Worm (Caenorhabditis elegans) whole organism, mixed stage, embryonic: ENCODE data around the gene sru-1.

Experiments used
- M03D4.4 ChIP-seq: sonication (generic microtip); optimal IDR thresholded peaks from 2 replicates; lab custom pipeline; 2017; ENCODE audit warnings: mild to moderate bottlenecking, missing genetic modification characterization, missing compliant biosample characterization
- bed-3 ChIP-seq: fragments of 200-800 bp; sonication (Bioruptor generic); optimal IDR thresholded peaks from 3 replicates; lab custom pipeline; 2018; ENCODE audit warnings: mild to moderate bottlenecking, missing genetic modification characterization, moderate library complexity, missing compliant biosample characterization
- blmp-1 ChIP-seq: fragments of 150-350 bp; optimal IDR thresholded peaks from 2 replicates; lab custom pipeline; 2014; ENCODE audit warnings: missing biosample characterization, missing genetic modification characterization
- ceh-39 ChIP-seq: fragments of 150-350 bp; optimal IDR thresholded peaks from 2 replicates; lab custom pipeline; 2014; ENCODE audit warnings: missing biosample characterization, missing genetic modification characterization
- ceh-43 ChIP-seq: fragments of 200-800 bp; sonication (Bioruptor generic); optimal IDR thresholded peaks from 2 replicates; lab custom pipeline; 2018; ENCODE audit warnings: mild to moderate bottlenecking, missing genetic modification characterization, moderate library complexity, missing compliant biosample characterization
- ceh-83 ChIP-seq: fragments of 200-800 bp; sonication (Bioruptor generic); optimal IDR thresholded peaks from 2 replicates; lab custom pipeline; 2018; ENCODE audit warnings: mild to moderate bottlenecking, missing genetic modification characterization, missing compliant biosample characterization
- ces-1 ChIP-seq: fragments of 150-350 bp; optimal IDR thresholded peaks from 2 replicates; lab custom pipeline; 2014; ENCODE audit warnings: missing biosample characterization, missing genetic modification reagents, missing genetic modification characterization
- cnd-1 ChIP-seq: fragments of 200-800 bp; sonication (Bioruptor generic); optimal IDR thresholded peaks from 2 replicates; lab custom pipeline; 2018; ENCODE audit warnings: mild to moderate bottlenecking, missing genetic modification characterization, missing compliant biosample characterization
- drap-1 ChIP-seq: fragments of 200-800 bp; sonication (Bioruptor generic); optimal IDR thresholded peaks from 3 replicates; lab custom pipeline; 2018; ENCODE audit warnings: mild to moderate bottlenecking, missing genetic modification characterization, missing compliant biosample characterization
- elt-1 ChIP-seq: sonication (generic microtip); optimal IDR thresholded peaks from 2 replicates; lab custom pipeline; 2017; ENCODE audit warnings: missing genetic modification characterization, mild to moderate bottlenecking, missing compliant biosample characterization, antibody characterized with exemption, moderate library complexity, borderline replicate concordance; ENCODE audit not compliant: insufficient read depth
- elt-3 ChIP-seq: fragments of 150-350 bp; optimal IDR thresholded peaks from 2 replicates; lab custom pipeline; 2014; ENCODE audit warnings: missing biosample characterization, missing genetic modification characterization
- flh-1 ChIP-seq: fragments of 200-800 bp; sonication (Bioruptor generic); optimal IDR thresholded peaks from 2 replicates; lab custom pipeline; 2018; ENCODE audit warnings: mild to moderate bottlenecking, missing genetic modification characterization, moderate library complexity, missing compliant biosample characterization
- ham-2 ChIP-seq: fragments of 200-800 bp; sonication (Bioruptor generic); optimal IDR thresholded peaks from 2 replicates; lab custom pipeline; 2018; ENCODE audit warnings: mild to moderate bottlenecking, missing genetic modification characterization, missing compliant biosample characterization
- hlh-1 ChIP-seq: fragments of 150-350 bp; optimal IDR thresholded peaks from 2 replicates; lab custom pipeline; 2014; ENCODE audit warnings: missing biosample characterization, missing genetic modification reagents, missing genetic modification characterization
- lin-13 ChIP-seq: fragments of 150-350 bp; optimal IDR thresholded peaks from 2 replicates; lab custom pipeline; 2014; ENCODE audit warnings: missing biosample characterization, missing genetic modification characterization
- lin-32 ChIP-seq: fragments of 200-800 bp; sonication (Bioruptor generic); optimal IDR thresholded peaks from 2 replicates; lab custom pipeline; 2018; ENCODE audit warnings: mild to moderate bottlenecking, missing genetic modification characterization, missing compliant biosample characterization
- lsy-2 ChIP-seq: fragments of 150-350 bp; optimal IDR thresholded peaks from 2 replicates; lab custom pipeline; 2014; ENCODE audit warnings: missing biosample characterization, missing genetic modification characterization
- mab-5 ChIP-seq: fragments of 150-350 bp; optimal IDR thresholded peaks from 2 replicates; lab custom pipeline; 2014; ENCODE audit warnings: missing biosample characterization, missing genetic modification characterization
- mep-1 ChIP-seq: fragments of 150-350 bp; optimal IDR thresholded peaks from 2 replicates; lab custom pipeline; 2017; ENCODE audit warnings: missing biosample characterization, missing genetic modification reagents, missing genetic modification characterization, inconsistent platforms
- mls-2 ChIP-seq: sonication (generic microtip); optimal IDR thresholded peaks from 2 replicates; lab custom pipeline; 2016; ENCODE audit warnings: mild to moderate bottlenecking, missing genetic modification characterization, moderate library complexity, missing compliant biosample characterization
- nhr-12 ChIP-seq: fragments of 150-350 bp; optimal IDR thresholded peaks from 2 replicates; lab custom pipeline; 2014; ENCODE audit warnings: missing biosample characterization, missing genetic modification characterization
- nhr-2 ChIP-seq: fragments of 150-350 bp; optimal IDR thresholded peaks from 2 replicates; lab custom pipeline; 2014; ENCODE audit warnings: missing biosample characterization, missing genetic modification characterization
- nhr-237 ChIP-seq: fragments of 150-350 bp; optimal IDR thresholded peaks from 2 replicates; lab custom pipeline; 2014; ENCODE audit warnings: missing biosample characterization, missing genetic modification characterization
- nhr-28 ChIP-seq: fragments of 150-350 bp; optimal IDR thresholded peaks from 2 replicates; lab custom pipeline; 2014; ENCODE audit warnings: missing biosample characterization, missing genetic modification characterization
- nhr-76 ChIP-seq: sonication (generic microtip); optimal IDR thresholded peaks from 2 replicates; lab custom pipeline; 2017; ENCODE audit warnings: missing biosample characterization, missing genetic modification characterization
- pha-4 ChIP-seq: fragments of 150-350 bp; optimal IDR thresholded peaks from 2 replicates; lab custom pipeline; 2018; ENCODE audit warnings: missing biosample characterization, missing genetic modification reagents, missing genetic modification characterization
- sem-2 ChIP-seq: fragments of 200-800 bp; sonication (Bioruptor generic); optimal IDR thresholded peaks from 2 replicates; lab custom pipeline; 2018; ENCODE audit warnings: mild to moderate bottlenecking, missing genetic modification characterization, missing compliant biosample characterization
- snpc-4 ChIP-seq: fragments of 150-350 bp; optimal IDR thresholded peaks from 2 replicates; lab custom pipeline; 2014; ENCODE audit warnings: missing biosample characterization, missing genetic modification characterization
- sptf-1 ChIP-seq: sonication (generic microtip); optimal IDR thresholded peaks from 2 replicates; lab custom pipeline; 2017; ENCODE audit warnings: mild to moderate bottlenecking, missing genetic modification characterization, moderate library complexity, missing compliant biosample characterization
- tbx-8 ChIP-seq: fragments of 200-800 bp; sonication (Bioruptor generic); optimal IDR thresholded peaks from 2 replicates; lab custom pipeline; 2018; ENCODE audit warnings: mild to moderate bottlenecking, missing genetic modification characterization, moderate library complexity, missing compliant biosample characterization
- unc-120 ChIP-seq: sonication (generic microtip); optimal IDR thresholded peaks from 2 replicates; lab custom pipeline; 2017; ENCODE audit warnings: missing genetic modification characterization, missing compliant biosample characterization; ENCODE audit not compliant: poor library complexity, severe bottlenecking
- unc-39 ChIP-seq: fragments of 150-350 bp; optimal IDR thresholded peaks from 2 replicates; lab custom pipeline; 2014; ENCODE audit warnings: missing biosample characterization, missing genetic modification characterization
- unc-62 ChIP-seq: fragments of 150-350 bp; optimal IDR thresholded peaks from 2 replicates; lab custom pipeline; 2014; ENCODE audit warnings: missing biosample characterization, missing genetic modification reagents, missing genetic modification characterization
- zip-8 ChIP-seq: fragments of 150-350 bp; optimal IDR thresholded peaks from 2 replicates; lab custom pipeline; 2014; ENCODE audit warnings: missing biosample characterization, missing genetic modification characterization
- ztf-11 ChIP-seq: fragments of 150-350 bp; optimal IDR thresholded peaks from 2 replicates; lab custom pipeline; 2014; ENCODE audit warnings: missing biosample characterization, missing genetic modification characterization

Gene sru-1

ce11 chrIV:9510439-9510838 lies 22.0 kb downstream of the sru-1 start, which contains the start of gene C33A12.4:
C33A12.4 (minus strand) TSS chrIV:9510569.
- TF ChIP-seq mab-5 (tag; lab: Kevin White, UChicago) (no peak), ces-1 (GFP tag; lab: Kevin White, UChicago) (no peak), unc-120 (no peak), sem-2 (no peak), ceh-43 (GFP tag; lab: Kevin White, UChicago) (no peak), flh-1 (GFP tag; lab: Kevin White, UChicago) (no peak), snpc-4 (tag; lab: Kevin White, UChicago) (no peak)

- TF ChIP-seq unc-120 (peak; percentile 9), sptf-1 (tag; lab: Kevin White, UChicago) (peak; percentile 23), nhr-2 (tag; lab: Kevin White, UChicago) (peak; percentile 21), ceh-43 (GFP tag; lab: Kevin White, UChicago) (no peak), snpc-4 (tag; lab: Kevin White, UChicago) (no peak), tbx-8 (GFP tag; lab: Kevin White, UChicago) (no peak), hlh-1 (no peak), nhr-237 (tag; lab: Kevin White, UChicago) (peak; percentile 18), flh-1 (GFP tag; lab: Kevin White, UChicago) (peak; percentile 7), ceh-83 (GFP tag; lab: Kevin White, UChicago) (no peak), lsy-2 (peak; percentile 1), ceh-39 (tag; lab: Kevin White, UChicago) (peak; percentile 20), M03D4.4 (tag; lab: Kevin White, UChicago) (no peak), unc-62 (GFP tag; lab: Kevin White, UChicago) (peak; percentile 1), bed-3 (GFP tag; lab: Kevin White, UChicago) (no peak), elt-1 (tag; lab: Kevin White, UChicago) (no peak), elt-3 (peak; percentile 33), nhr-28 (tag; lab: Kevin White, UChicago) (no peak), blmp-1 (tag; lab: Kevin White, UChicago) (peak; percentile 44), sem-2 (no peak), mep-1 (tag; lab: Kevin White, UChicago) (peak; percentile 18), zip-8 (tag; lab: Kevin White, UChicago) (no peak), mab-5 (tag; lab: Kevin White, UChicago) (no peak), mls-2 (tag; lab: Kevin White, UChicago) (peak; percentile 52), ces-1 (GFP tag; lab: Kevin White, UChicago) (peak; percentile 90), lin-13 (tag; lab: Kevin White, UChicago) (no peak), pha-4 (tag; lab: Kevin White, UChicago) (peak; percentile 26), cnd-1 (tag; lab: Kevin White, UChicago) (peak; percentile 24)
Measured at ce11 chrIV:9511221-9511638, 22.8 kb downstream of the sru-1 start.

DNA sequence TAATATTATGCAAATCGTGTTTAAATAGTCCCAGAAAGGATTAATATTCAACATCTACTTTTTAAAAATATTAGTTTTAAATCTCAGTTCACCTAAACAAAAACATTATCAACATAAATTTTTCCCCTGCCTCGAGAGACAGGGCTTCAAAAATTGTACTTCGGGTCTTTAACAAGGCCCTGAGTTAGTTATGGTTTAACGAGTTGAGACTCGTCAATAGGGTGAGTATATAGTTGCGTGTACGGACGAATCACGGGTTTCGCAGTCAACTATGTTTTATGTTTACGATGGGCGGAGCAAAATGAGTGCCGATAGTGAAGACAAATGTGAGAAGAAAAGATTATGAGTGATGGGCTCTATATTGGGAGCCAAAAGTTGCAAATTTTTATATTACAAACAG lies 23.2 kb downstream of the sru-1 start:
- TF ChIP-seq nhr-12 (tag; lab: Kevin White, UChicago) (no peak), cnd-1 (tag; lab: Kevin White, UChicago) (no peak), elt-1 (tag; lab: Kevin White, UChicago) (no peak), nhr-76 (tag; lab: Kevin White, UChicago) (no peak), M03D4.4 (tag; lab: Kevin White, UChicago) (no peak), unc-39 (tag; lab: Kevin White, UChicago) (no peak), mls-2 (tag; lab: Kevin White, UChicago) (no peak), nhr-237 (tag; lab: Kevin White, UChicago) (no peak), lin-13 (tag; lab: Kevin White, UChicago) (no peak), ceh-83 (GFP tag; lab: Kevin White, UChicago) (no peak), unc-62 (GFP tag; lab: Kevin White, UChicago) (no peak), ham-2 (no peak), lin-32 (GFP tag; lab: Kevin White, UChicago) (no peak), nhr-2 (tag; lab: Kevin White, UChicago) (no peak), ces-1 (GFP tag; lab: Kevin White, UChicago) (no peak), sem-2 (no peak), flh-1 (GFP tag; lab: Kevin White, UChicago) (no peak)

DNA sequence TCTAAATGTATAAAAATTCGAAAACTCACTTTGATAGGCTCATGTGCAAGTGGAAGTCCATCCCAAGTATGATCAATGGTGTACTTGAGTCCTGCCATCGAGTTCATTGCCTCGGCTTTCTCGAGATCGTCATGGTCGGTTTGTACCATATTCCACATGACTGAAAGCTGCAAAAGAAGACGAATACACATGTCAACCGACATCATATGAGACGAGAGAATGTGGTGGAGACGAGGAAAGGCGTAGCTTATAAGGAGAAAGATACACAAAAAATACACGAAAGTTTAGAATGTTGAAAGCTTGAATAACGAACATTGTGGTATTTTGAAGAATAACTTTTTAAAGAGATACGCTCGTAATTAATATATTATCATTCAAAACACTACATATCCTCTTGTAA lies 24.4 kb downstream of the sru-1 start, which contains the start of gene C33A12.3:
C33A12.3 (minus strand) TSS at position 167 of the 400 bp plus-strand sequence.
- TF ChIP-seq mls-2 (tag; lab: Kevin White, UChicago) (no peak), flh-1 (GFP tag; lab: Kevin White, UChicago) (no peak), unc-62 (GFP tag; lab: Kevin White, UChicago) (no peak), tbx-8 (GFP tag; lab: Kevin White, UChicago) (no peak), ham-2 (no peak), zip-8 (tag; lab: Kevin White, UChicago) (no peak), nhr-76 (tag; lab: Kevin White, UChicago) (no peak), lsy-2 (no peak), ztf-11 (tag; lab: Kevin White, UChicago) (no peak), nhr-2 (tag; lab: Kevin White, UChicago) (no peak), ceh-39 (tag; lab: Kevin White, UChicago) (no peak), drap-1 (GFP tag; lab: Kevin White, UChicago) (no peak), snpc-4 (tag; lab: Kevin White, UChicago) (no peak)
